Worm (Caenorhabditis elegans) whole organism, L2 larva: Measurements from ENCODE around the gene C25F9.9.

ENCODE experiments used
- C34F6.9 ChIP-seq: fragments of 150-350 bp; optimal IDR thresholded peaks from 2 replicates; lab custom pipeline; 2014; ENCODE audit warnings: missing biosample characterization, missing genetic modification characterization
- R02D3.7 ChIP-seq: fragments of 150-350 bp; optimal IDR thresholded peaks from 2 replicates; lab custom pipeline; 2014; ENCODE audit warnings: missing biosample characterization, missing genetic modification characterization
- aly-2 ChIP-seq: fragments of 150-350 bp; optimal IDR thresholded peaks from 2 replicates; lab custom pipeline; 2014; ENCODE audit warnings: missing biosample characterization, missing genetic modification characterization
- ama-1 ChIP-seq: fragments of 150-350 bp; optimal IDR thresholded peaks from 2 replicates; lab custom pipeline; 2018; ENCODE audit warnings: inconsistent platforms
- blmp-1 ChIP-seq: sonication (generic microtip); optimal IDR thresholded peaks from 2 replicates; lab custom pipeline; 2017; ENCODE audit warnings: missing genetic modification characterization, mild to moderate bottlenecking, missing compliant biosample characterization, antibody characterized with exemption, moderate library complexity; ENCODE audit not compliant: insufficient read depth
- ceh-16 ChIP-seq: fragments of 150-350 bp; optimal IDR thresholded peaks from 2 replicates; lab custom pipeline; 2014; ENCODE audit warnings: missing biosample characterization, missing genetic modification characterization
- ceh-82 ChIP-seq: fragments of 150-350 bp; optimal IDR thresholded peaks from 2 replicates; lab custom pipeline; 2014; ENCODE audit warnings: missing biosample characterization, missing genetic modification characterization
- crh-2 ChIP-seq: sonication (generic microtip); optimal IDR thresholded peaks from 2 replicates; lab custom pipeline; 2017; ENCODE audit warnings: missing biosample characterization, missing genetic modification characterization
- egl-27 ChIP-seq: sonication (generic microtip); optimal IDR thresholded peaks from 3 replicates; lab custom pipeline; 2017; ENCODE audit warnings: missing biosample characterization, missing genetic modification reagents, missing genetic modification characterization
- elt-1 ChIP-seq: fragments of 150-350 bp; optimal IDR thresholded peaks from 2 replicates; lab custom pipeline; 2014; ENCODE audit warnings: missing biosample characterization, missing genetic modification characterization
- fos-1 ChIP-seq: fragments of 150-350 bp; optimal IDR thresholded peaks from 2 replicates; lab custom pipeline; 2014; ENCODE audit warnings: missing biosample characterization, missing genetic modification characterization
- gmeb-1 ChIP-seq: fragments of 150-350 bp; optimal IDR thresholded peaks from 2 replicates; lab custom pipeline; 2014; ENCODE audit warnings: missing biosample characterization, missing genetic modification characterization
- lin-11 ChIP-seq: fragments of 150-350 bp; sonication (generic microtip); optimal IDR thresholded peaks from 2 replicates; lab custom pipeline; 2014; ENCODE audit warnings: missing biosample characterization, missing genetic modification characterization, inconsistent platforms, mixed read lengths
- lin-39 ChIP-seq: fragments of 150-350 bp; optimal IDR thresholded peaks from 2 replicates; lab custom pipeline; 2014; ENCODE audit warnings: missing biosample characterization, missing genetic modification reagents, missing genetic modification characterization
- mab-5 ChIP-seq: fragments of 150-350 bp; optimal IDR thresholded peaks from 2 replicates; lab custom pipeline; 2014; ENCODE audit warnings: missing biosample characterization, missing genetic modification characterization
- mbf-1 ChIP-seq: sonication (generic microtip); optimal IDR thresholded peaks from 2 replicates; lab custom pipeline; 2017; ENCODE audit warnings: missing biosample characterization, missing genetic modification characterization
- mdl-1 ChIP-seq, 2 experiments: fragments of 150-350 bp in 1 of 2; sonication (generic microtip) in 1 of 2; optimal IDR thresholded peaks; 2 replicates each; lab custom pipeline; 2017; ENCODE audit warnings: missing biosample characterization in 2 of 2, missing genetic modification characterization in 2 of 2
- nhr-10 ChIP-seq: sonication (generic microtip); optimal IDR thresholded peaks from 2 replicates; lab custom pipeline; 2017; ENCODE audit warnings: missing biosample characterization, missing genetic modification characterization
- nhr-12 ChIP-seq: fragments of 150-350 bp; optimal IDR thresholded peaks from 2 replicates; lab custom pipeline; 2014; ENCODE audit warnings: missing biosample characterization, missing genetic modification characterization
- nhr-129 ChIP-seq: fragments of 150-350 bp; optimal IDR thresholded peaks from 2 replicates; lab custom pipeline; 2014; ENCODE audit warnings: missing biosample characterization, missing genetic modification characterization
- nhr-25 ChIP-seq: fragments of 150-350 bp; sonication (generic microtip); optimal IDR thresholded peaks from 3 replicates; lab custom pipeline; 2014; ENCODE audit warnings: missing biosample characterization, missing genetic modification characterization
- sem-4 ChIP-seq: fragments of 150-350 bp; optimal IDR thresholded peaks from 2 replicates; lab custom pipeline; 2014; ENCODE audit warnings: missing biosample characterization, missing genetic modification reagents, missing genetic modification characterization
- skn-1 ChIP-seq: sonication (generic microtip); optimal IDR thresholded peaks from 2 replicates; lab custom pipeline; 2017; ENCODE audit warnings: missing biosample characterization, missing genetic modification characterization
- sma-9 ChIP-seq, 2 experiments: fragments of 150-350 bp in 1 of 2; sonication (generic microtip) in 1 of 2; optimal IDR thresholded peaks; 2 replicates each; lab custom pipeline; 2014 to 2016; ENCODE audit warnings: missing genetic modification characterization in 2 of 2, mild to moderate bottlenecking in 1 of 2, missing biosample characterization in 1 of 2, missing compliant biosample characterization in 1 of 2, missing genetic modification reagents in 1 of 2, moderate library complexity in 1 of 2
- unc-39 ChIP-seq: fragments of 150-350 bp; optimal IDR thresholded peaks from 2 replicates; lab custom pipeline; 2014; ENCODE audit warnings: missing biosample characterization, missing genetic modification characterization
- ztf-1 ChIP-seq: fragments of 200-800 bp; sonication (Bioruptor generic); conservative IDR thresholded peaks from 2 replicates; pipeline ENCODE4 v1.3.6; 2022; ENCODE audit warnings: missing genetic modification characterization, missing compliant biosample characterization
- ztf-11 ChIP-seq: sonication (generic microtip); optimal IDR thresholded peaks from 2 replicates; lab custom pipeline; 2017; ENCODE audit warnings: missing biosample characterization, missing genetic modification characterization
- ztf-4 ChIP-seq: fragments of 150-350 bp; optimal IDR thresholded peaks from 2 replicates; lab custom pipeline; 2014; ENCODE audit warnings: missing biosample characterization, missing genetic modification characterization

C25F9.9 gene

ce11 chrV:19416475-19416874 is at the start of gene C25F9.9, which contains the start of gene C25F9.4:
Gene C25F9.9 (plus strand): TSS chrV:19416611.
Gene C25F9.4 (minus strand): TSS chrV:19416575.
- no peak for TF ChIP-seq sma-9 (GFP tag; optimal IDR thresholded peaks at IDR 0.05; lab: Kevin White, UChicago)
- no peak for TF ChIP-seq sma-9 (tag; optimal IDR thresholded peaks at IDR 0.05; lab: Kevin White, UChicago)
- TF ChIP-seq mbf-1 (tag; lab: Kevin White, UChicago), result no peak
- TF ChIP-seq ceh-82 (tag; lab: Kevin White, UChicago), result no peak
- TF ChIP-seq fos-1, result peak; percentile 59
- TF ChIP-seq nhr-10 (tag; lab: Kevin White, UChicago), result no peak
- TF ChIP-seq unc-39 (tag; lab: Kevin White, UChicago), result no peak
- no peak for TF ChIP-seq ceh-16 (tag; lab: Kevin White, UChicago)
- TF ChIP-seq gmeb-1, result no peak

ce11 chrV:19370189-19370588 is 46.2 kb upstream of the C25F9.9 start, which contains the start of gene Y43F8A.1:
Gene Y43F8A.1 (plus strand): TSS chrV:19370489.
- TF ChIP-seq C34F6.9 (tag; lab: Kevin White, UChicago) (no peak), sem-4 (tag; lab: Kevin White, UChicago) (no peak), blmp-1 (tag; lab: Kevin White, UChicago) (no peak), nhr-10 (tag; lab: Kevin White, UChicago) (no peak)

- TF ChIP-seq mbf-1 (tag; lab: Kevin White, UChicago) (no peak), gmeb-1 (no peak), ztf-11 (tag; lab: Kevin White, UChicago) (no peak), ztf-1 (GFP tag; lab: Robert Waterston, UW) (no peak), ceh-16 (tag; lab: Kevin White, UChicago) (no peak), lin-11 (no peak), egl-27 (tag; lab: Kevin White, UChicago) (no peak), crh-2 (no peak), elt-1 (tag; lab: Kevin White, UChicago) (no peak), R02D3.7 (tag; lab: Kevin White, UChicago) (no peak), nhr-129 (no peak), nhr-25 (tag; lab: Kevin White, UChicago) (no peak)
These were observed 45.2 kb upstream of the C25F9.9 start, which contains the start of gene Y43F8A.2 for ce11 chrV:19371253-19371652. Gene Y43F8A.2 (plus strand): TSS chrV:19371553.

- TF ChIP-seq C34F6.9 (tag; lab: Kevin White, UChicago), result no peak
- no peak for TF ChIP-seq nhr-129
- no peak for TF ChIP-seq crh-2
These were observed 44.6 kb upstream of the C25F9.9 start for ce11 chrV:19371777-19372176.

- TF ChIP-seq ama-1, result no peak
- TF ChIP-seq fos-1, result peak; percentile 42
- TF ChIP-seq nhr-12, result no peak
- TF ChIP-seq aly-2 (tag; lab: Kevin White, UChicago), result no peak
- no peak for TF ChIP-seq lin-39 (tag; lab: Kevin White, UChicago)
- no peak for TF ChIP-seq crh-2
- TF ChIP-seq C34F6.9 (tag; lab: Kevin White, UChicago), result no peak
These were observed 39.4 kb upstream of the C25F9.9 start, which contains the start of gene nceh-1 for ce11 chrV:19377014-19377494. Gene nceh-1 (plus strand): TSS chrV:19377444.

- TF ChIP-seq skn-1 (no peak), ztf-4 (tag; lab: Kevin White, UChicago) (no peak), mdl-1 (tag; optimal IDR thresholded peaks at IDR 0.05; lab: Kevin White, UChicago) (no peak), ztf-11 (tag; lab: Kevin White, UChicago) (no peak), mab-5 (tag; lab: Kevin White, UChicago) (no peak)
- TF ChIP-seq, all 48 proteins: peak for 0
These were observed 35.4 kb upstream of the C25F9.9 start, which contains the start of gene srw-84 for ce11 chrV:19380968-19381367. Gene srw-84 (plus strand): TSS chrV:19381268.

ce11 chrV:19390029-19390428 is 26.4 kb upstream of the C25F9.9 start, which contains the start of gene slcr-46.2:
Gene slcr-46.2 (minus strand): TSS chrV:19390129.
- TF ChIP-seq crh-2, result no peak
